Worm (Caenorhabditis elegans) whole organism, L1 larva: ENCODE results near the gene prx-1.

Experiments
- C16A3.4 ChIP-seq: fragments of 150-350 bp; optimal IDR thresholded peaks from 2 replicates; lab custom pipeline; 2014; ENCODE audit warnings: missing biosample characterization, missing genetic modification characterization
- F16B12.6 ChIP-seq: fragments of 150-350 bp; optimal IDR thresholded peaks from 2 replicates; lab custom pipeline; 2014; ENCODE audit warnings: missing biosample characterization, missing genetic modification characterization
- aly-2 ChIP-seq: fragments of 150-350 bp; optimal IDR thresholded peaks from 2 replicates; lab custom pipeline; 2014; ENCODE audit warnings: missing biosample characterization, missing genetic modification characterization
- ama-1 ChIP-seq: fragments of 150-350 bp; optimal IDR thresholded peaks from 2 replicates; lab custom pipeline; 2014
- blmp-1 ChIP-seq: fragments of 150-350 bp; optimal IDR thresholded peaks from 2 replicates; lab custom pipeline; 2014; ENCODE audit warnings: missing biosample characterization, missing genetic modification characterization
- ceh-8 ChIP-seq: fragments of 200-800 bp; sonication (Bioruptor generic); optimal IDR thresholded peaks from 2 replicates; lab custom pipeline; 2018; ENCODE audit warnings: mild to moderate bottlenecking, missing genetic modification characterization, moderate library complexity, missing compliant biosample characterization
- ceh-90 ChIP-seq: sonication (generic microtip); optimal IDR thresholded peaks from 2 replicates; lab custom pipeline; 2016; ENCODE audit warnings: missing genetic modification characterization, missing compliant biosample characterization
- dsc-1 ChIP-seq: sonication (generic microtip); optimal IDR thresholded peaks from 2 replicates; lab custom pipeline; 2016; ENCODE audit warnings: mild to moderate bottlenecking, missing genetic modification characterization, missing compliant biosample characterization
- efl-1 ChIP-seq, 4 experiments: fragments of 150-350 bp; optimal IDR thresholded peaks in 3 of 4; peaks in 1 of 4; 1 replicate in 1 of 4; 2 replicates in 3 of 4; lab custom pipeline; 2014; ENCODE audit warnings: missing biosample characterization in 2 of 4, missing genetic modification characterization in 2 of 4, missing genetic modification reagents in 2 of 4
- egl-27 ChIP-seq, 2 experiments: fragments of 150-350 bp in 1 of 2; sonication (generic microtip); optimal IDR thresholded peaks; 3 replicates each; lab custom pipeline; 2017 to 2018; ENCODE audit warnings: missing biosample characterization in 2 of 2, missing genetic modification characterization in 2 of 2, missing genetic modification reagents in 2 of 2
- elt-2 ChIP-seq: sonication (generic microtip); optimal IDR thresholded peaks from 2 replicates; lab custom pipeline; 2016; ENCODE audit warnings: missing genetic modification characterization, mild to moderate bottlenecking, inconsistent platforms, missing compliant biosample characterization, missing genetic modification reagents
- ets-5 ChIP-seq: fragments of 200-800 bp; sonication (Bioruptor generic); IDR thresholded peaks from 2 replicates; pipeline ENCODE4 v1.3.6; 2022; ENCODE audit warnings: missing genetic modification characterization, missing compliant biosample characterization
- fkh-10 ChIP-seq: sonication (generic microtip); optimal IDR thresholded peaks from 2 replicates; lab custom pipeline; 2017; ENCODE audit warnings: missing biosample characterization, missing genetic modification reagents, missing genetic modification characterization
- fkh-4 ChIP-seq: sonication (generic microtip); optimal IDR thresholded peaks from 2 replicates; lab custom pipeline; 2016; ENCODE audit warnings: missing compliant biosample characterization, missing genetic modification characterization, borderline replicate concordance
- grh-1 ChIP-seq: fragments of 200-800 bp; sonication (Bioruptor generic); IDR thresholded peaks from 2 replicates; pipeline ENCODE4 v1.3.6; 2022; ENCODE audit warnings: missing genetic modification reagents, missing genetic modification characterization, missing compliant biosample characterization
- hlh-4 ChIP-seq: sonication (generic microtip); optimal IDR thresholded peaks from 2 replicates; lab custom pipeline; 2016; ENCODE audit warnings: mild to moderate bottlenecking, missing genetic modification characterization, missing compliant biosample characterization
- isw-1 ChIP-seq: fragments of 200-800 bp; sonication (Bioruptor generic); IDR thresholded peaks from 2 replicates; pipeline ENCODE4 v1.3.6; 2022; ENCODE audit warnings: missing genetic modification characterization, missing compliant biosample characterization
- lin-13 ChIP-seq: fragments of 150-350 bp; optimal IDR thresholded peaks from 2 replicates; lab custom pipeline; 2014; ENCODE audit warnings: missing biosample characterization, missing genetic modification reagents, missing genetic modification characterization
- lin-14 ChIP-seq: fragments of 200-800 bp; sonication (Bioruptor generic); optimal IDR thresholded peaks from 2 replicates; lab custom pipeline; 2018; ENCODE audit warnings: mild to moderate bottlenecking, missing genetic modification characterization, moderate library complexity, missing compliant biosample characterization
- lin-15B ChIP-seq: fragments of 150-350 bp; sonication (generic microtip); optimal IDR thresholded peaks from 3 replicates; lab custom pipeline; 2014; ENCODE audit warnings: missing biosample characterization, missing genetic modification characterization
- lsy-2 ChIP-seq, 2 experiments: fragments of 150-350 bp; optimal IDR thresholded peaks; 2 replicates each; lab custom pipeline; 2014; ENCODE audit warnings: missing biosample characterization in 2 of 2, missing genetic modification characterization in 2 of 2
- mab-9 ChIP-seq: fragments of 200-800 bp; sonication (Bioruptor generic); IDR thresholded peaks from 2 replicates; pipeline ENCODE4 v1.3.6; 2022; ENCODE audit warnings: missing genetic modification reagents, missing genetic modification characterization, missing compliant biosample characterization
- mep-1 ChIP-seq: fragments of 150-350 bp; optimal IDR thresholded peaks from 2 replicates; lab custom pipeline; 2014; ENCODE audit warnings: missing biosample characterization, missing genetic modification characterization
- nhr-11 ChIP-seq: fragments of 150-350 bp; optimal IDR thresholded peaks from 2 replicates; lab custom pipeline; 2014; ENCODE audit warnings: missing biosample characterization, missing genetic modification characterization
- nhr-47 ChIP-seq: sonication (generic microtip); optimal IDR thresholded peaks from 2 replicates; lab custom pipeline; 2016; ENCODE audit warnings: mild to moderate bottlenecking, missing genetic modification characterization, moderate library complexity, missing compliant biosample characterization
- nhr-71 ChIP-seq: sonication (generic microtip); optimal IDR thresholded peaks from 2 replicates; lab custom pipeline; 2016; ENCODE audit warnings: mild to moderate bottlenecking, missing genetic modification characterization, moderate library complexity, missing compliant biosample characterization
- nhr-84 ChIP-seq: sonication (generic microtip); optimal IDR thresholded peaks from 2 replicates; lab custom pipeline; 2017; ENCODE audit warnings: missing biosample characterization, missing genetic modification characterization
- nhr-85 ChIP-seq: sonication (generic microtip); peaks from one replicate; lab custom pipeline; 2016; ENCODE audit warnings: missing genetic modification characterization, inconsistent platforms, missing compliant biosample characterization
- nhr-90 ChIP-seq: sonication (generic microtip); optimal IDR thresholded peaks from 2 replicates; lab custom pipeline; 2016; ENCODE audit warnings: mild to moderate bottlenecking, missing genetic modification characterization, missing compliant biosample characterization; ENCODE audit not compliant: poor library complexity
- pax-3 ChIP-seq: fragments of 200-800 bp; sonication (Bioruptor generic); optimal IDR thresholded peaks from 2 replicates; lab custom pipeline; 2018; ENCODE audit warnings: mild to moderate bottlenecking, missing genetic modification characterization, moderate library complexity, missing compliant biosample characterization
- snpc-4 ChIP-seq: fragments of 150-350 bp; optimal IDR thresholded peaks from 2 replicates; lab custom pipeline; 2014; ENCODE audit warnings: missing biosample characterization, missing genetic modification characterization
- sup-37 ChIP-seq: fragments of 200-800 bp; sonication (Bioruptor generic); optimal IDR thresholded peaks from 2 replicates; lab custom pipeline; 2018; ENCODE audit warnings: mild to moderate bottlenecking, missing genetic modification characterization, missing compliant biosample characterization
- swsn-7 ChIP-seq: sonication (generic microtip); optimal IDR thresholded peaks from 2 replicates; lab custom pipeline; 2016; ENCODE audit warnings: missing genetic modification characterization, missing compliant biosample characterization
- unc-30 ChIP-seq: sonication (generic microtip); optimal IDR thresholded peaks from 2 replicates; lab custom pipeline; 2017; ENCODE audit warnings: missing biosample characterization, missing genetic modification characterization
- unc-98 ChIP-seq: fragments of 200-800 bp; sonication (Bioruptor generic); IDR thresholded peaks from 2 replicates; pipeline ENCODE4 v1.3.6; 2022; ENCODE audit warnings: missing genetic modification characterization, missing compliant biosample characterization

Gene prx-1

DNA sequence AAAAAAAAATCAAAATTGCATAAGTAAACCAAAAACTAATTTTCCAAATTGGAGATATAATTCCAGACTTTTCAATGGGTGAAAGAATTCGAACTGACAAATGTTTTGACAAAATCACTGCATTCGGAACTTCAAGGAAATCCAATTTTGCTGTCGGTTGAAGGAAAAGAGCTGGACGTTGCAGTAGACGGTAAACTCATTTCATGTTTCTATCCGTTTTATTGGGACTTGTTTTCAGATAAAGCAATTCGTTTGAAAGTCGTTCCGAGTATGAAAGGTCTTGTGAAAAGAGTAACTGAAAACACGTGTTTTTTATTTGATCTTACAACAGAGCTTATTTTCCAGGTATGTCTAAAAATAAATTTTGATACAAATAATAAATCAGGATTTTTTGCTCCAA lies 2.4 kb downstream of the prx-1 start:
- TF ChIP-seq mep-1 (no peak), fkh-10 (GFP tag; lab: Kevin White, UChicago) (peak; percentile 51), lin-14 (peak; percentile 6)

DNA sequence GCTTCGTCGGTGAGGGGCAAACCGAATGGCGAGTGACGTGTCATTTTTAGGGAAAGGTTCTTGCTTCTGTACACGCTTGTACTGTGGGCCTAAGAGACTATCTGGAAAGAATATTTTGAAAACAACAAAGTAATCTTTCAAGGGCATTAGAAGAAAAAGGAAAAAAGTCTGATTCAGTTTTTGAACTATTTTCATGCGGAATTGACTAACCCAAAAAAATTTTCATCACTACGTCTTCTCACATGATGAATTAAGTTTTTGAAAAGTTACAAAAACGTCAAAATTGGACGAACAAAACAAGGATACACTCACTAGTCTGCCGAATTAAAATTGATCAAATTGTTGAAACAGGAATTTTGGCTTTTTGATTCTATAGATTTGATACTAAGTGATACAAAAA lies 6.6 kb downstream of the prx-1 start, which contains the start of gene C11H1.9:
TSS of gene C11H1.9 (minus strand) at position 101 of the 400 bp plus-strand sequence.
- peak; percentile 32 for TF ChIP-seq nhr-85 (tag; lab: Kevin White, UChicago)
- no peak for TF ChIP-seq mab-9

DNA sequence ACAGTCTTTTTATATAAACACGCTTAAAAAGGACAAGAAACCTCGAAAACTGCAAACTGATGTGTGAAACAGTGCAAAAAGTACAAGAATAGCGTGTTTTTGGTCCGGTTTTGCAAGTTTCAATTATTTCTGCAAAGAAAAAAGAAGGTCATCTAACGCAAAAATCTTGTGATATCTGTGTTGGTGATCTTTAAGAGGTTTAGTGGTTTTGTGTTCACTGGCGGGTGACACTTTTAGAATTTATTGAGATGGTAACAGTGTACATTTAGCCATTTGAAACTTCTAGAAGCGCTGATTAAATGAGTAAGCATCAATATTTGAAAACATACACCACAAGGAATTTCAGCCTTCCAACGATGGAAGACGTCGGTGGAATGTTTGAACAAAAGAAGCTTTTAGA lies 9.1 kb downstream of the prx-1 start:
- TF ChIP-seq lin-15B (tag; lab: Kevin White, UChicago) = no peak
- TF ChIP-seq blmp-1 (tag; lab: Kevin White, UChicago) = peak; percentile 8
- peak; percentile 56 for TF ChIP-seq nhr-85 (tag; lab: Kevin White, UChicago)

DNA sequence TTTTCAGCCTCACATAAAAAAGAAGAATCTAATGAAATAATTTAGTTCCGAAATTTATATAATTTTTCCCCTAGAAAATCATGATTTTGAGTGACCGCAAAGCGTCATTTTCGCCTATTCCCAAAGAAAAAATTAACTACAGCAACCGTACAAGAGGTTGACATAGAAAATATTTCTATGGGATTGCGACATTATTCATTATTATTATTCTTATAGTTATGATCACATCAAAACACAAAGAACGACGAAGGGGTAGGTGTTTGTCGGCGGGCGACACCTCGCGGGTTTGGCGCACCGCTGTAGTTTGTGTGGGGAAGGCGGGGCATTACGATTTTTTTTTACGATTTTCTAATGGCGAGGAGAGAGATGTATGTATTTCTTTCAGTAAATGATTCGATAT lies 10.6 kb downstream of the prx-1 start:
- TF ChIP-seq nhr-85 (tag; lab: Kevin White, UChicago) (peak; percentile 25), egl-27 (tag; optimal IDR thresholded peaks at IDR 0.05; lab: Kevin White, UChicago) (no peak), nhr-71 (tag; lab: Kevin White, UChicago) (peak; percentile 57), snpc-4 (tag; lab: Kevin White, UChicago) (peak; percentile 84)

DNA sequence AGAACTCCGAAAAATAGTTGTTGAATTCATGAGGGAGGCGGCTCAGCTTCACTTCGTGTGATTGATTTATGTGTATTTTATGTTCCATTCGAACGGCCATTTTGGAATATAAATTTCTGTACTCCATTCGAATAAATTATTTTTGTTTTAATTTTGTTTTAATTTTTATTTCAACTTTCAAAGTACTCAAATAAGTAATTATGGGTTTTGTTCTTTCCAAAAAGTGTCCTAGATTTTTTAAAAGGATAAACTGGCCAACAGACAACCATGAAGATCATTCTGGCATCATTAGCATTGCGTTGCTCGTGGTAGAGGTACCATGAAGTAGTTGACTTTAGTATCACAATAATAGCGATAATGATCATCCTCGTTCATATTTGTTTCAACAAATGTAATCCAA lies 12.9 kb downstream of the prx-1 start:
- TF ChIP-seq blmp-1 (tag; lab: Kevin White, UChicago) = no peak
- no peak for TF ChIP-seq ets-5 (GFP tag; lab: Robert Waterston, UW)
- no peak for TF ChIP-seq isw-1 (GFP tag; lab: Robert Waterston, UW)
- TF ChIP-seq mab-9 = no peak
- TF ChIP-seq C16A3.4 (tag; lab: Kevin White, UChicago) = no peak
- TF ChIP-seq fkh-4 (tag; lab: Kevin White, UChicago) = no peak
- TF ChIP-seq nhr-47 (tag; lab: Kevin White, UChicago) = no peak
- no peak for TF ChIP-seq ceh-90
- TF ChIP-seq pax-3 (tag; lab: Kevin White, UChicago) = no peak
- TF ChIP-seq nhr-11 (tag; lab: Kevin White, UChicago) = no peak
- TF ChIP-seq ama-1 (lab: Kevin White, UChicago) = no peak
- no peak for TF ChIP-seq dsc-1 (tag; lab: Kevin White, UChicago)
- TF ChIP-seq lsy-2 (tag; optimal IDR thresholded peaks at IDR 0.05; lab: Kevin White, UChicago) = no peak
- TF ChIP-seq hlh-4 (tag; lab: Kevin White, UChicago) = no peak
- TF ChIP-seq nhr-84 (tag; lab: Kevin White, UChicago) = no peak
- TF ChIP-seq elt-2 (tag; lab: Kevin White, UChicago) = no peak
- TF ChIP-seq lin-13 (GFP tag; lab: Kevin White, UChicago) = no peak

DNA sequence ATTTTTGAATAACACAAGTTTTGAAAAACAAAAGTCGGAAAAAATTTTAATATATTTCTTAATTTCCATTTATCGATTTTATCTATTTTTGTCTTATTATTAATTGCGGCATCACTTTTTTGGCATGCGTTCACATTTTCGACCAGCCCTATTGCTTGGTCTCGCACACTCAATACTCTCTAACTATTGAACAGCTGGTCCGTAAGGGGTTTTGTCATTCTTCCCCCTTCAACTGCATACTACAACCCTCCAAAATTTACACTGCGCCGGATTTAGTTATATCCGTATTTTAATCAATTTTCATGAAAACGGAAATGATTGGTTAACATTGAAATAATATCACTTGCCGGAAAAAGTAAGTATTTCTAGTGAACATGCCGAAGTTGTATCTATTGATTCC lies 13.7 kb downstream of the prx-1 start, which contains the start of gene C11H1.7:
TSS of gene C11H1.7 (plus strand) at position 12 of the 400 bp plus-strand sequence.
- TF ChIP-seq swsn-7 (tag; lab: Kevin White, UChicago) = no peak
- no peak for TF ChIP-seq lin-15B (tag; lab: Kevin White, UChicago)

DNA sequence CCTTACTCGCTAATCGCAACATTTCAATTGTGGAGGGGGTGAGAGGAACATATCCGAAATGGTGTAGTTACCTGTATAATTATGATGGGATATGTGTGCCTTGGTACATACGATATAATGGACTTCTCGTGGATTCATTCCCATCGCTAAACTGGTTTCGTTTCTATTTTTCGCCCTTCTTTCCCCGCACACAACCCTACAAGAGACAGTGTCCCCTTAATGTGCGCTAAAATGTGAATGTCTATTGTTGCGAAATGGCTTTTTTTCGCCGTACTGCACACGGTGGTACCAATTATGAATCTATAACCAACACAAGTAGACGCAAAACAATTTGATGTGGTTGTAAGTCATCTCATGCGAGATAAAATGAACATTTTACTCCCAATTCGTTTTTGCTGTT lies 15.6 kb downstream of the prx-1 start:
- TF ChIP-seq grh-1 (GFP tag; lab: Robert Waterston, UW) (0 out of 2 replicates have a peak, but pooled peaks have one; percentile 29), sup-37 (no peak), unc-98 (GFP tag; lab: Robert Waterston, UW) (no peak), efl-1 (optimal IDR thresholded peaks at IDR 0.05; lab: Kevin White, UChicago) (no peak), efl-1 (GFP tag; optimal IDR thresholded peaks at IDR 0.05 in 1 of 2; lab: Kevin White, UChicago) (peak in 1 of 2 experiments; percentile 91), nhr-84 (tag; lab: Kevin White, UChicago) (no peak), aly-2 (tag; lab: Kevin White, UChicago) (no peak), unc-30 (tag; lab: Kevin White, UChicago) (no peak), lin-15B (tag; lab: Kevin White, UChicago) (no peak), hlh-4 (tag; lab: Kevin White, UChicago) (no peak), ceh-8 (GFP tag; lab: Kevin White, UChicago) (no peak), lin-14 (peak; percentile 7), nhr-85 (tag; lab: Kevin White, UChicago) (peak; percentile 5), F16B12.6 (tag; lab: Kevin White, UChicago) (no peak), nhr-90 (tag; lab: Kevin White, UChicago) (no peak)
